Fruit fly (Drosophila melanogaster) whole organism: Measurements from ENCODE around the gene CG7692.

ENCODE experiments used
- CG8478 ChIP-seq: fragments of >200 bp; optimal IDR thresholded peaks from 2 replicates; lab custom pipeline; 2018; ENCODE audit warnings: inconsistent platforms
- Dll ChIP-seq: fragments of >200 bp; optimal IDR thresholded peaks from 2 replicates; lab custom pipeline; 2017
- EcR ChIP-seq, 2 experiments: fragments of >200 bp; optimal IDR thresholded peaks; 2 replicates each; lab custom pipeline; 2017; ENCODE audit warnings: missing biosample characterization in 2 of 2, missing genetic modification characterization in 2 of 2, missing genetic modification reagents in 2 of 2
- psq ChIP-seq: fragments of >200 bp; optimal IDR thresholded peaks from 2 replicates; lab custom pipeline; 2017

- TF ChIP-seq EcR (GFP tag; optimal IDR thresholded peaks at IDR 0.05; lab: Kevin White, UChicago) = no peak
- TF ChIP-seq Dll (lab: Kevin White, UChicago) = no peak
- TF ChIP-seq CG8478 = no peak
- TF ChIP-seq psq (lab: Kevin White, UChicago) = no peak
Measured at dm6 chr3L:17374956-17375621, 23.5 kb downstream of the CG7692 start.
